Fruit fly (Drosophila melanogaster): Measurements from ENCODE around the gene Cyp309a2.

- no peak for TF ChIP-seq ttk (optimal IDR thresholded peaks at IDR 0.05)
- no peak for TF ChIP-seq h (optimal IDR thresholded peaks at IDR 0.05)
These were observed 47.0 kb upstream of the Cyp309a2 start, which contains the start of gene CG43403 for dm6 chr2L:2619887-2620286.

Data from Kc167 (cell line).